Worm (Caenorhabditis elegans): ENCODE data around the gene F21H7.12.

DNA sequence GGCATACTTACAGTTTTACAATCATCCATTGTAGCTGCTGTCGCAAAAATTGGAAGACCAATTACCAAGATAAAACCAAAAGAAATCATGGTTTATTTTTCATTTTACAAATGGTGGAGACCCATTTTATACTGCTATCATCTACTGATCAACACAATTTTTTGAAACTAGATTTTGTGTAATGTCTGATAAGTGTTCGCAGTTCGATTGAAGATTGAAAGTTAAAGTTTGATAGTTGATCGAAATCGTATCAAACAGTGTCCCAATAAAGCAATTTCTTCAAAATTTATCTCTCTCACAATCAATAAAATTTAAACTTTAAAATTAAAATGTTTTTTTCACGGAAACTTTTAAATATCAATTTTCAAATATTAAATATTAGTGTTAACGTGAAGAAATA is 41.2 kb downstream of the F21H7.12 start, which contains the start of gene T13F3.6:
- TF ChIP-seq him-1 (tag; optimal IDR thresholded peaks at IDR 0.05) = no peak
- TF ChIP-seq W03F9.2 (tag; optimal IDR thresholded peaks at IDR 0.05) = no peak

Data from whole organism, L4/young adult.